Fruit fly (Drosophila melanogaster) whole organism, adult: ENCODE results near the gene ome.

Experiments used
- CG11617 ChIP-seq: fragments of 200-800 bp; sonication (Bioruptor generic); optimal IDR thresholded peaks from 2 replicates; lab custom pipeline; 2017; ENCODE audit warnings: mild to moderate bottlenecking, missing biosample characterization, missing genetic modification reagents, missing genetic modification characterization
- CG12768 ChIP-seq: fragments of 200-800 bp; sonication (Bioruptor generic); optimal IDR thresholded peaks from 2 replicates; lab custom pipeline; 2017; ENCODE audit warnings: missing biosample characterization, missing genetic modification characterization, mild to moderate bottlenecking, moderate library complexity, missing genetic modification reagents
- CG14711 ChIP-seq: fragments of 200-800 bp; sonication (Bioruptor generic); optimal IDR thresholded peaks from 2 replicates; lab custom pipeline; 2018; ENCODE audit warnings: missing biosample characterization, mild to moderate bottlenecking, missing genetic modification characterization, moderate library complexity
- CG1620 ChIP-seq: fragments of 200-800 bp; sonication (Bioruptor generic); optimal IDR thresholded peaks from 2 replicates; lab custom pipeline; 2016; ENCODE audit warnings: missing biosample characterization, missing genetic modification characterization
- CG33017 ChIP-seq: fragments of 200-800 bp; sonication (Bioruptor generic); optimal IDR thresholded peaks from 2 replicates; lab custom pipeline; 2018; ENCODE audit warnings: missing biosample characterization, mild to moderate bottlenecking, missing genetic modification characterization, moderate library complexity
- CG5204 ChIP-seq: fragments of 200-800 bp; sonication (Bioruptor generic); optimal IDR thresholded peaks from 2 replicates; lab custom pipeline; 2016; ENCODE audit warnings: missing biosample characterization, missing genetic modification characterization
- CG7045 ChIP-seq: fragments of 200-800 bp; sonication (Bioruptor generic); optimal IDR thresholded peaks from 2 replicates; lab custom pipeline; 2017; ENCODE audit warnings: missing biosample characterization, mild to moderate bottlenecking, missing genetic modification characterization
- CG7101 ChIP-seq: fragments of 200-800 bp; sonication (Bioruptor generic); optimal IDR thresholded peaks from 2 replicates; lab custom pipeline; 2018; ENCODE audit warnings: missing biosample characterization, mild to moderate bottlenecking, missing genetic modification characterization, moderate library complexity
- Clk ChIP-seq: fragments of 200-800 bp; sonication (Bioruptor generic); optimal IDR thresholded peaks from 2 replicates; lab custom pipeline; 2017; ENCODE audit warnings: missing biosample characterization, missing genetic modification characterization
- Crg-1 ChIP-seq: fragments of 200-800 bp; sonication (Bioruptor generic); optimal IDR thresholded peaks from 2 replicates; lab custom pipeline; 2016; ENCODE audit warnings: missing biosample characterization, missing genetic modification characterization
- Hr96 ChIP-seq: fragments of 200-800 bp; sonication (Bioruptor generic); optimal IDR thresholded peaks from 2 replicates; lab custom pipeline; 2016; ENCODE audit warnings: missing biosample characterization, missing genetic modification characterization
- Mnt ChIP-seq: fragments of 200-800 bp; sonication (Bioruptor generic); optimal IDR thresholded peaks from 2 replicates; lab custom pipeline; 2016; ENCODE audit warnings: missing biosample characterization, mild to moderate bottlenecking, missing genetic modification characterization
- bab1 ChIP-seq: fragments of 200-800 bp; sonication (Bioruptor generic); optimal IDR thresholded peaks from 3 replicates; lab custom pipeline; 2019; ENCODE audit warnings: missing biosample characterization, mild to moderate bottlenecking, missing genetic modification characterization, moderate library complexity
- cic ChIP-seq: fragments of 200-800 bp; sonication (Bioruptor generic); optimal IDR thresholded peaks from 2 replicates; lab custom pipeline; 2017; ENCODE audit warnings: missing biosample characterization, mild to moderate bottlenecking, missing genetic modification characterization, moderate library complexity
- cnc ChIP-seq, 2 experiments: fragments of >200 bp; optimal IDR thresholded peaks; 2 replicates each; lab custom pipeline; 2017
- kay ChIP-seq: fragments of 200-800 bp; sonication (Bioruptor generic); peaks from one replicate; lab custom pipeline; 2016; ENCODE audit warnings: missing biosample characterization, missing genetic modification characterization, borderline replicate concordance
- ovo ChIP-seq: fragments of 200-800 bp; sonication (Bioruptor generic); optimal IDR thresholded peaks from 2 replicates; lab custom pipeline; 2016; ENCODE audit warnings: missing biosample characterization, missing genetic modification characterization
- pad ChIP-seq: fragments of 200-800 bp; sonication (Bioruptor generic); optimal IDR thresholded peaks from 3 replicates; lab custom pipeline; 2017; ENCODE audit warnings: missing biosample characterization, missing genetic modification characterization, mild to moderate bottlenecking, moderate library complexity, missing genetic modification reagents
- tj ChIP-seq: fragments of 200-800 bp; sonication (Bioruptor generic); optimal IDR thresholded peaks from 3 replicates; lab custom pipeline; 2017; ENCODE audit warnings: missing biosample characterization, mild to moderate bottlenecking, missing genetic modification characterization, moderate library complexity
- toe ChIP-seq: fragments of 200-800 bp; sonication (Bioruptor generic); optimal IDR thresholded peaks from 2 replicates; lab custom pipeline; 2016; ENCODE audit warnings: missing biosample characterization, missing genetic modification characterization

ome gene

DNA sequence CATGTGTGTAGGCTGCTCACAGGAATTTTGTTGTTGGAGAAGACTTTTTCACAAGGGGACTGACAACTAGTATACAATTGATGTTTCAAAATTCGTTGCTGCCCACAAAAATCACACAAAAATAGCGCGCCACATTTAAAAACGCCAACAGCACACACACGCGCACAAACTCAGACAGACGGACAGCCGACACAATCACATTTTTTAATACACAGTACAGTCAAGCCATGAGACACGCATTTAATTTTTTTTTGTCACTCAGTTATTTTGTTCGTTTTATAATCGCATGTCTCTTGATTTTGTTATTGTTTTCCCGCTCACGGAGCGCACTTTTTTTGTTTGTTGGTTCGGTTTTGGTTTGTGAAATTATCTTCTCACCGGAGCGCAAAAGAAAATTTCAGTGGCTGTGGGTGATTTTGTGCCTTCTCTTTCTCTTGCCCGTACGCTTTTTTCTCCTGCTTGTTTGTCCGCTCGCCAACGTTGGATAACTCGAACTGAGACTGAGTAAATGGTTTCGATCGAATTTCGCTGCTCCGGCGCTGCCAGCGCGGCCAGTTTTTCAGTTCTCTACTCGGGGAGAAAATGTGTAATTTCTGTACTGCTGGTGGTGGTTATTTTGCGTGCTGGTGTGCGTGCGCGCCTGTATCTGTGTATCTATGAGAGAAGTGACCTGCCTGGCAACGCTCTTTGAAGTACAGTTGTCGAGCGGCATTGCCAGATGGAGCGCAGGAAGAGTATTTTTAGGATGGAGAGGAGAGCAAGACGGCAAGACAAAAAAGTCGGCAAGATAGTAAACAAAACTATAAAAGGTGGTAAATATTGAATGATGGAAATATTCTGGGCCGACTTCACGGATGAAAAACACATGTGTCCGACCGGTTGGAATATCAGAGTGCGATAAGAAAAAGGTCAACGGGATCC lies 85.1 kb downstream of the ome start, which contains the start of gene CG42507:
Gene CG42507, minus strand, starts transcription at position 499 of the 921 bp plus-strand sequence.
- TF ChIP-seq ovo (GFP tag; lab: Kevin White, UChicago) (peak; percentile 75), Clk (GFP tag; lab: Kevin White, UChicago) (peak; percentile 55), CG33017 (tag; lab: Kevin White, UChicago) (peak; percentile 64), Hr96 (GFP tag; lab: Kevin White, UChicago) (peak; percentile 64), CG12768 (GFP tag; lab: Kevin White, UChicago) (peak; percentile 34), kay (GFP tag; lab: Kevin White, UChicago) (peak; percentile 14), CG11617 (GFP tag; lab: Kevin White, UChicago) (no peak), tj (no peak), cnc (optimal IDR thresholded peaks at IDR 0.05; lab: Kevin White, UChicago) (no peak), Crg-1 (GFP tag; lab: Kevin White, UChicago) (peak; percentile 67), CG1620 (GFP tag; lab: Kevin White, UChicago) (peak; percentile 35), cic (GFP tag; lab: Kevin White, UChicago) (peak; percentile 81), CG7101 (tag; lab: Kevin White, UChicago) (peak; percentile 62), pad (GFP tag; lab: Kevin White, UChicago) (peak; percentile 80), bab1 (GFP tag; lab: Kevin White, UChicago) (peak; percentile 56), CG14711 (peak; percentile 45), CG5204 (GFP tag; lab: Kevin White, UChicago) (no peak), toe (GFP tag; lab: Kevin White, UChicago) (no peak), Mnt (peak; percentile 71), CG7045 (GFP tag; lab: Kevin White, UChicago) (peak; percentile 4)

DNA sequence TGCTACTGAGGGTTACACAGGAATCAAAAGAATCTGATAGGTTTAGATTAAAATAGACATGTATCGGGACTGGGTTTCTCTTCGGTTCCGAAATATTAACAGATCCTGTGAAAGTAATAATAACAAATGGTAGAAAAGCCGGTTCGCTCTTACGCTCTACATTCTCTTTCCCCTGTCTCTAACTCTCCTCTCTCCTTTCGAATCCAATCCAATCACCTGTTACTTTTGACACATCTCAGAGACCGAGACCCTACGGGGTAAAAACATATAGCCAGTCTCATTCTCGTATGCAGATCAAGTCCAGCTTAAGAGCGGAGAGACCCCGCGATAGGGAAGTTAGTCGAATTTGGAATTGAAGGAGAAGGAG lies 86.1 kb downstream of the ome start:
- no peak for TF ChIP-seq CG7101 (tag; lab: Kevin White, UChicago)
- no peak for TF ChIP-seq CG33017 (tag; lab: Kevin White, UChicago)
- TF ChIP-seq CG7045 (GFP tag; lab: Kevin White, UChicago), result no peak
- no peak for TF ChIP-seq CG14711
- no peak for TF ChIP-seq bab1 (GFP tag; lab: Kevin White, UChicago)
- no peak for TF ChIP-seq toe (GFP tag; lab: Kevin White, UChicago)
- TF ChIP-seq CG5204 (GFP tag; lab: Kevin White, UChicago), result no peak
- no peak for TF ChIP-seq Clk (GFP tag; lab: Kevin White, UChicago)
- no peak for TF ChIP-seq Crg-1 (GFP tag; lab: Kevin White, UChicago)

DNA sequence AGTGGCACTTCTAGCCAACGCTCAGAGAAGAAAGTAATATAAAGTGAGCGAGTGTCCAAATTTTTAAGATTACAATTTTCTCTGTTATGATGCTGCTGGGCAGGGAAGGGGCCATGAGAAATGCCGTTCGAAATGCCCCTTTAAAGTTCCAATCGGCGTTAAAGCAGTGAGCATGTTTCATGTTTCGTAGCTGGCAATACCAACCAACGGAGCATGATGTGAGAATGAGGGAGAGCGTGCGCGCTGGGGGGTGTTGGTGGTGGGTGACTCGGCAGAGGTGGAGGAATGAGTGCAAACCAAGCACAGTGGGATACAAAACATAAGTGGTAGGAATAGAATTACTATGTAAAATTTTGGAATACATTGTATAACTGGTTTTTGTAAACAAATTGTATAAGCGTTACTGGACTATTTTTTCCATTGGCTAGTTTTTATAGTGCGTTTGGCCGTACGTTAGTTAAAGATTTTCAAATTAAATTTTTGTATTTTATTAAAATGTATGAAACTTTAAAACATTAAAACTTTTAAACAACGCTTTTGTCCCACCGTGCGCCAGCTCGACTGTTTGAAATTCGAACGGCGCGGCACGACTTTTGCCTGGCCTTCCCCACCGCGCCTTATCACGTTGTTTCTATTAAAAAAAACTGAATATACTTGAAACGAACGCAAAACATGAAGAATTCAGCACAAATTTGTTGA lies 86.6 kb downstream of the ome start:
- TF ChIP-seq CG7101 (tag; lab: Kevin White, UChicago) (peak; percentile 100), pad (GFP tag; lab: Kevin White, UChicago) (peak; percentile 99), bab1 (GFP tag; lab: Kevin White, UChicago) (peak; percentile 99), CG14711 (peak; percentile 98), kay (GFP tag; lab: Kevin White, UChicago) (peak; percentile 99), CG33017 (tag; lab: Kevin White, UChicago) (peak; percentile 100), CG11617 (GFP tag; lab: Kevin White, UChicago) (peak; percentile 100), toe (GFP tag; lab: Kevin White, UChicago) (peak; percentile 100), ovo (GFP tag; lab: Kevin White, UChicago) (peak; percentile 99), CG7045 (GFP tag; lab: Kevin White, UChicago) (peak; percentile 100), Mnt (peak; percentile 95), cic (GFP tag; lab: Kevin White, UChicago) (peak; percentile 97), tj (peak; percentile 97), Hr96 (GFP tag; lab: Kevin White, UChicago) (peak; percentile 99), Crg-1 (GFP tag; lab: Kevin White, UChicago) (peak; percentile 99), CG1620 (GFP tag; lab: Kevin White, UChicago) (peak; percentile 99), Clk (GFP tag; lab: Kevin White, UChicago) (peak; percentile 100), cnc (optimal IDR thresholded peaks at IDR 0.05; lab: Kevin White, UChicago) (peak; percentile 73 to 80), CG12768 (GFP tag; lab: Kevin White, UChicago) (peak; percentile 100), CG5204 (GFP tag; lab: Kevin White, UChicago) (peak; percentile 100)

DNA sequence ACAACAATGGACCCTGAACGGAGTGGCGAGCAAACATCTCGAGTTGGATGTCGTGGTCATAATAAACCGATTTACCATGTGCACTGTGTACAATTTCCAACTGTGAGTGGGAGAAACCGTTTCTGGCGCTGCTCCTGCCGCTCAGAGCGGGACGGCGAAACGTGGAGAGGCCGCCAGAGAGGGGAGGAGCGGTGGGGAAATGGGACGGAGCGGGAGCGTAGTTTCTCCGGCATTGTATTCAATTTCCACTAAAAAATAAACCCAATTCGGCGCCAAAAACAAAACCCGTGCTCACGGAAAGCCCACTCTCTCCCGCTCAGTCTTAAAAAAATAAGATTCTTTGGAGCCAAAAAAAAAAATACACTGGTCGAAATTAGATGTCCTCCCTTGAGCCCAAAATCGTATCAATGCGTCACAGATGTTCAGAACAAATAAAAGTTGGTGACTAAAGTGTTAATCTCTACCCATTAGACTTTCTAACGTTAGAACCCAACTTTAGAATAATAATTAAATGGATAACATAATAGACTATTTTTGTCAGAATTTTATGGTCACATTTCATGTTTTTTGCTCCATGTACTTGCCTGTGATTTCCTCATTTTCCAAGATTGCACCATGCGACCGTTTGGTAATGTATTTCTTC lies 87.5 kb downstream of the ome start:
- TF ChIP-seq pad (GFP tag; lab: Kevin White, UChicago) (peak; percentile 87), CG14711 (peak; percentile 10), CG12768 (GFP tag; lab: Kevin White, UChicago) (no peak), CG33017 (tag; lab: Kevin White, UChicago) (peak; percentile 30), CG11617 (GFP tag; lab: Kevin White, UChicago) (no peak), Mnt (peak; percentile 75), CG7101 (tag; lab: Kevin White, UChicago) (peak; percentile 58), CG5204 (GFP tag; lab: Kevin White, UChicago) (peak; percentile 55), bab1 (GFP tag; lab: Kevin White, UChicago) (peak; percentile 58)
